Worm (Caenorhabditis elegans): ENCODE results near the gene Y52E8A.6.

The Y52E8A.6 gene

ce11 chrII:4288111-4288510, 31.7 kb downstream of the Y52E8A.6 start, which contains the start of gene C01F1.6:
C01F1.6 (minus strand) TSS chrII:4288211.
- TF ChIP-seq W03F9.2 (tag; optimal IDR thresholded peaks at IDR 0.05) (no peak), dao-5 (tag; optimal IDR thresholded peaks at IDR 0.05) (no peak), him-1 (tag; optimal IDR thresholded peaks at IDR 0.05) (no peak)

- no peak for TF ChIP-seq him-1 (tag; optimal IDR thresholded peaks at IDR 0.05)
- no peak for TF ChIP-seq W03F9.2 (tag; optimal IDR thresholded peaks at IDR 0.05)
- TF ChIP-seq dao-5 (tag; optimal IDR thresholded peaks at IDR 0.05): no peak
Measured at ce11 chrII:4286921-4287320, 32.8 kb downstream of the Y52E8A.6 start.

ce11 chrII:4284305-4285193, 35.2 kb downstream of the Y52E8A.6 start:
- no peak for TF ChIP-seq W03F9.2 (tag; optimal IDR thresholded peaks at IDR 0.05)
- no peak for TF ChIP-seq him-1 (tag; optimal IDR thresholded peaks at IDR 0.05)
- no peak for TF ChIP-seq dao-5 (tag; optimal IDR thresholded peaks at IDR 0.05)

- TF ChIP-seq dao-5 (tag; optimal IDR thresholded peaks at IDR 0.05): no peak
- TF ChIP-seq W03F9.2 (tag; optimal IDR thresholded peaks at IDR 0.05): no peak
- TF ChIP-seq him-1 (tag; optimal IDR thresholded peaks at IDR 0.05): no peak
Measured at ce11 chrII:4281743-4282142, 38.0 kb downstream of the Y52E8A.6 start, which contains the start of gene C01F1.5. C01F1.5 (minus strand) TSS chrII:4281845.

- TF ChIP-seq W03F9.2 (tag; optimal IDR thresholded peaks at IDR 0.05) (no peak), him-1 (tag; optimal IDR thresholded peaks at IDR 0.05) (no peak), dao-5 (tag; optimal IDR thresholded peaks at IDR 0.05) (no peak)
Measured at ce11 chrII:4277639-4278038, 42.1 kb downstream of the Y52E8A.6 start.

ce11 chrII:4276924-4277323, 42.8 kb downstream of the Y52E8A.6 start:
- no peak for TF ChIP-seq dao-5 (tag; optimal IDR thresholded peaks at IDR 0.05)
- TF ChIP-seq W03F9.2 (tag; optimal IDR thresholded peaks at IDR 0.05): no peak
- TF ChIP-seq him-1 (tag; optimal IDR thresholded peaks at IDR 0.05): no peak

ce11 chrII:4275637-4276252, 44.0 kb downstream of the Y52E8A.6 start, which contains the start of gene npr-42:
npr-42 (plus strand) TSS chrII:4276202.
- no peak for TF ChIP-seq dao-5 (tag; optimal IDR thresholded peaks at IDR 0.05)
- no peak for TF ChIP-seq W03F9.2 (tag; optimal IDR thresholded peaks at IDR 0.05)
- TF ChIP-seq him-1 (tag; optimal IDR thresholded peaks at IDR 0.05): no peak

- TF ChIP-seq dao-5 (tag; optimal IDR thresholded peaks at IDR 0.05) (no peak), W03F9.2 (tag; optimal IDR thresholded peaks at IDR 0.05) (no peak)
Measured at ce11 chrII:4267711-4268110, 52.1 kb downstream of the Y52E8A.6 start.

All from whole organism, L4/young adult.